Fruit fly (Drosophila melanogaster) whole organism, embryonic: Measurements from ENCODE around the gene Agpat1.
A peak's percentile ranks its signal among the peaks of the same experiment; 100 is the strongest.

Experiments
- Adf1 ChIP-seq: fragments of 200-800 bp; sonication (Bioruptor generic); IDR thresholded peaks from 2 replicates; pipeline ENCODE4 v1.3.6; 2022; ENCODE audit warnings: missing biosample characterization, missing genetic modification characterization
- Asciz ChIP-seq: fragments of 200-800 bp; sonication (Bioruptor generic); optimal IDR thresholded peaks from 2 replicates; lab custom pipeline; 2017; ENCODE audit warnings: missing biosample characterization, mild to moderate bottlenecking, missing genetic modification characterization, missing genetic modification reagents
- Atf6 ChIP-seq: fragments of 200-800 bp; sonication (Bioruptor generic); IDR thresholded peaks from 2 replicates; pipeline ENCODE4 v1.3.6; 2022; ENCODE audit warnings: missing biosample characterization, missing genetic modification characterization
- Blimp-1 ChIP-seq: fragments of 200-800 bp; sonication (Bioruptor generic); optimal IDR thresholded peaks from 3 replicates; lab custom pipeline; 2018; ENCODE audit warnings: missing biosample characterization, missing genetic modification characterization, mild to moderate bottlenecking, moderate library complexity, missing genetic modification reagents
- CG10147 ChIP-seq: fragments of 200-800 bp; sonication (Bioruptor generic); optimal IDR thresholded peaks from 2 replicates; lab custom pipeline; 2019; ENCODE audit warnings: missing biosample characterization, mild to moderate bottlenecking, missing genetic modification characterization, moderate library complexity
- CG10274 ChIP-seq: fragments of 200-800 bp; sonication (Bioruptor generic); optimal IDR thresholded peaks from 3 replicates; lab custom pipeline; 2017; ENCODE audit warnings: missing biosample characterization, mild to moderate bottlenecking, missing genetic modification characterization
- CG12219 ChIP-seq: fragments of 200-800 bp; sonication (Bioruptor generic); optimal IDR thresholded peaks from 3 replicates; lab custom pipeline; 2018; ENCODE audit warnings: missing biosample characterization, mild to moderate bottlenecking, missing genetic modification characterization
- CG12659 ChIP-seq: fragments of 200-800 bp; sonication (Bioruptor generic); optimal IDR thresholded peaks from 3 replicates; lab custom pipeline; 2017; ENCODE audit warnings: mild to moderate bottlenecking, missing biosample characterization, missing genetic modification reagents, missing genetic modification characterization
- CG16863 ChIP-seq: fragments of 200-800 bp; sonication (Bioruptor generic); optimal IDR thresholded peaks from 3 replicates; lab custom pipeline; 2016; ENCODE audit warnings: missing biosample characterization, missing genetic modification characterization
- CG17361 ChIP-seq: fragments of 200-800 bp; sonication (Bioruptor generic); IDR thresholded peaks from 3 replicates; pipeline ENCODE4 v1.3.6; 2022; ENCODE audit warnings: missing biosample characterization, missing genetic modification characterization
- CG18262 ChIP-seq: fragments of 200-800 bp; optimal IDR thresholded peaks from 3 replicates; lab custom pipeline; 2019; ENCODE audit warnings: missing biosample characterization, mild to moderate bottlenecking, missing genetic modification characterization, moderate library complexity
- CG2712 ChIP-seq: fragments of 200-800 bp; optimal IDR thresholded peaks from 3 replicates; lab custom pipeline; 2019; ENCODE audit warnings: missing biosample characterization, mild to moderate bottlenecking, missing genetic modification characterization, moderate library complexity
- CG30403 ChIP-seq: fragments of 200-800 bp; sonication (Bioruptor generic); optimal IDR thresholded peaks from 3 replicates; lab custom pipeline; 2016; ENCODE audit warnings: missing biosample characterization, missing genetic modification characterization
- CG31441 ChIP-seq: fragments of 200-800 bp; sonication (Bioruptor generic); IDR thresholded peaks from 2 replicates; pipeline ENCODE4 v1.3.6; 2022; ENCODE audit warnings: missing biosample characterization, missing genetic modification characterization
- CG32772 ChIP-seq: fragments of 200-800 bp; sonication (Bioruptor generic); IDR thresholded peaks from 2 replicates; pipeline ENCODE4 v1.3.6; 2022; ENCODE audit warnings: missing biosample characterization, missing genetic modification characterization
- CG34422 ChIP-seq: fragments of 200-800 bp; sonication (Bioruptor generic); IDR thresholded peaks from 3 replicates; pipeline ENCODE4 v1.3.6; 2022; ENCODE audit warnings: missing biosample characterization, missing genetic modification characterization
- CG7556 ChIP-seq: fragments of 200-800 bp; sonication (Bioruptor generic); optimal IDR thresholded peaks from 2 replicates; lab custom pipeline; 2017; ENCODE audit warnings: missing biosample characterization, mild to moderate bottlenecking, missing genetic modification characterization
- CG7839 ChIP-seq: fragments of 200-800 bp; sonication (Bioruptor generic); optimal IDR thresholded peaks from 3 replicates; lab custom pipeline; 2018; ENCODE audit warnings: missing biosample characterization, mild to moderate bottlenecking, missing genetic modification characterization, moderate library complexity
- CG7928 ChIP-seq: fragments of 200-800 bp; sonication (Bioruptor generic); optimal IDR thresholded peaks from 2 replicates; lab custom pipeline; 2017; ENCODE audit warnings: missing biosample characterization, mild to moderate bottlenecking, missing genetic modification characterization
- CG9437 ChIP-seq: fragments of 200-800 bp; sonication (Bioruptor generic); optimal IDR thresholded peaks from 2 replicates; lab custom pipeline; 2018; ENCODE audit warnings: missing biosample characterization, mild to moderate bottlenecking, missing genetic modification characterization
- CG9727 ChIP-seq: fragments of 200-800 bp; sonication (Bioruptor generic); optimal IDR thresholded peaks from 3 replicates; lab custom pipeline; 2017; ENCODE audit warnings: missing biosample characterization, mild to moderate bottlenecking, missing genetic modification characterization
- CHES-1-like ChIP-seq: fragments of 200-800 bp; sonication (Bioruptor generic); optimal IDR thresholded peaks from 2 replicates; lab custom pipeline; 2016; ENCODE audit warnings: missing biosample characterization, missing genetic modification characterization
- CoRest ChIP-seq: fragments of 200-800 bp; sonication (Bioruptor generic); optimal IDR thresholded peaks from 3 replicates; lab custom pipeline; 2018; ENCODE audit warnings: missing biosample characterization, mild to moderate bottlenecking, missing genetic modification characterization, moderate library complexity
- D ChIP-seq, 2 experiments: fragments of 200-800 bp in 1 of 2; fragments of >200 bp in 1 of 2; sonication (Bioruptor generic) in 1 of 2; optimal IDR thresholded peaks; 2 replicates in 1 of 2; 3 replicates in 1 of 2; lab custom pipeline; 2017; ENCODE audit warnings: mild to moderate bottlenecking in 1 of 2, missing biosample characterization in 1 of 2, missing genetic modification characterization in 1 of 2, missing genetic modification reagents in 1 of 2
- Dfd ChIP-seq, 2 experiments: fragments of >200 bp; optimal IDR thresholded peaks; 2 replicates each; lab custom pipeline; 2017; ENCODE audit warnings: missing biosample characterization in 2 of 2, missing genetic modification characterization in 2 of 2
- Dll ChIP-seq: fragments of 200-800 bp; sonication (Bioruptor generic); IDR thresholded peaks from 4 replicates; pipeline ENCODE4 v1.3.6; 2022; ENCODE audit warnings: missing biosample characterization, missing genetic modification characterization; ENCODE audit not compliant: partially characterized antibody
- Drgx ChIP-seq: fragments of 200-800 bp; sonication (Bioruptor generic); IDR thresholded peaks from 2 replicates; pipeline ENCODE4 v1.3.6; 2022; ENCODE audit warnings: missing biosample characterization, missing genetic modification characterization
- Ets65A ChIP-seq: fragments of 200-800 bp; sonication (Bioruptor generic); peaks from one replicate; lab custom pipeline; 2016; ENCODE audit warnings: missing biosample characterization, missing genetic modification characterization
- HLH3B ChIP-seq: fragments of 200-800 bp; sonication (Bioruptor generic); IDR thresholded peaks from 2 replicates; pipeline ENCODE4 v1.3.6; 2022; ENCODE audit warnings: missing biosample characterization, missing genetic modification characterization
- Hr51 ChIP-seq, 2 experiments: fragments of 200-800 bp; sonication (Bioruptor generic); optimal IDR thresholded peaks; 2 replicates in 1 of 2; 3 replicates in 1 of 2; lab custom pipeline; 2016 to 2018; ENCODE audit warnings: missing biosample characterization in 2 of 2, missing genetic modification characterization in 2 of 2, mild to moderate bottlenecking in 1 of 2, moderate library complexity in 1 of 2
- Hsf ChIP-seq: fragments of 200-800 bp; sonication (Bioruptor generic); optimal IDR thresholded peaks from 3 replicates; lab custom pipeline; 2016; ENCODE audit warnings: missing biosample characterization, missing genetic modification characterization
- NC2β ChIP-seq: fragments of 200-800 bp; sonication (Bioruptor generic); optimal IDR thresholded peaks from 2 replicates; lab custom pipeline; 2016; ENCODE audit warnings: missing biosample characterization, missing genetic modification characterization
- cg ChIP-seq: fragments of 200-800 bp; sonication (Bioruptor generic); optimal IDR thresholded peaks from 3 replicates; lab custom pipeline; 2019; ENCODE audit warnings: missing biosample characterization, mild to moderate bottlenecking, missing genetic modification characterization, moderate library complexity
- chinmo ChIP-seq: fragments of 200-800 bp; sonication (Bioruptor generic); IDR thresholded peaks from 4 replicates; pipeline ENCODE4 v1.3.6; 2022; ENCODE audit warnings: missing biosample characterization, missing genetic modification characterization; ENCODE audit not compliant: partially characterized antibody
- crol ChIP-seq: fragments of 200-800 bp; sonication (Bioruptor generic); IDR thresholded peaks from 2 replicates; pipeline ENCODE4 v1.3.6; 2022; ENCODE audit warnings: missing biosample characterization, missing genetic modification characterization
- dmrt11E ChIP-seq: fragments of 200-800 bp; sonication (Bioruptor generic); optimal IDR thresholded peaks from 3 replicates; lab custom pipeline; 2018; ENCODE audit warnings: missing biosample characterization, mild to moderate bottlenecking, missing genetic modification characterization, moderate library complexity
- fd96Cb ChIP-seq: fragments of 200-800 bp; sonication (Bioruptor generic); optimal IDR thresholded peaks from 2 replicates; lab custom pipeline; 2018; ENCODE audit warnings: missing biosample characterization, mild to moderate bottlenecking, missing genetic modification characterization, moderate library complexity
- gem ChIP-seq: fragments of 200-800 bp; sonication (Bioruptor generic); optimal IDR thresholded peaks from 2 replicates; lab custom pipeline; 2019; ENCODE audit warnings: missing biosample characterization, mild to moderate bottlenecking, missing genetic modification characterization, moderate library complexity
- grau ChIP-seq: fragments of 200-800 bp; optimal IDR thresholded peaks from 3 replicates; lab custom pipeline; 2019; ENCODE audit warnings: missing biosample characterization, mild to moderate bottlenecking, missing genetic modification characterization, moderate library complexity
- mirr ChIP-seq: fragments of 200-800 bp; sonication (Bioruptor generic); optimal IDR thresholded peaks from 3 replicates; lab custom pipeline; 2018; ENCODE audit warnings: missing biosample characterization, mild to moderate bottlenecking, missing genetic modification characterization
- nom ChIP-seq: fragments of 200-800 bp; sonication (Bioruptor generic); optimal IDR thresholded peaks from 2 replicates; lab custom pipeline; 2017; ENCODE audit warnings: missing biosample characterization, missing genetic modification characterization, mild to moderate bottlenecking, moderate library complexity, missing genetic modification reagents
- phol ChIP-seq: fragments of 200-800 bp; sonication (Bioruptor generic); optimal IDR thresholded peaks from 3 replicates; lab custom pipeline; 2018; ENCODE audit warnings: missing biosample characterization, mild to moderate bottlenecking, missing genetic modification characterization, moderate library complexity
- pum ChIP-seq: fragments of 200-800 bp; sonication (Bioruptor generic); optimal IDR thresholded peaks from 2 replicates; lab custom pipeline; 2016; ENCODE audit warnings: missing biosample characterization, missing genetic modification characterization
- pzg ChIP-seq: fragments of 200-800 bp; sonication (Bioruptor generic); optimal IDR thresholded peaks from 3 replicates; lab custom pipeline; 2018; ENCODE audit warnings: missing biosample characterization, mild to moderate bottlenecking, missing genetic modification characterization, moderate library complexity
- ro ChIP-seq: fragments of 200-800 bp; sonication (Bioruptor generic); IDR thresholded peaks from 2 replicates; pipeline ENCODE4 v1.3.6; 2022; ENCODE audit warnings: missing biosample characterization, missing genetic modification characterization
- sd ChIP-seq: fragments of 200-800 bp; sonication (Bioruptor generic); optimal IDR thresholded peaks from 3 replicates; lab custom pipeline; 2018; ENCODE audit warnings: missing biosample characterization, mild to moderate bottlenecking, missing genetic modification characterization, moderate library complexity
- sens ChIP-seq: fragments of 200-800 bp; sonication (Bioruptor generic); peaks from one replicate; lab custom pipeline; 2016; ENCODE audit warnings: missing biosample characterization, missing genetic modification characterization

The Agpat1 gene

dm6 chrX:12724287-12725186, 40.5 kb upstream of the Agpat1 start:
- TF ChIP-seq ro (GFP tag; lab: Robert Waterston, UW) = no peak
- no peak for TF ChIP-seq NC2β
- TF ChIP-seq crol = peak; percentile 94
- TF ChIP-seq Dll = 0 out of 4 replicates have a peak, but pooled peaks have one; percentile 26
- TF ChIP-seq gem (tag; lab: Kevin White, UChicago) = peak; percentile 47
- TF ChIP-seq CG18262 (tag; lab: Kevin White, UChicago) = peak; percentile 67
- TF ChIP-seq CG16863 (GFP tag; lab: Kevin White, UChicago) = peak; percentile 1
- peak; percentile 45 for TF ChIP-seq Drgx (GFP tag; lab: Robert Waterston, UW)
- TF ChIP-seq dmrt11E (tag; lab: Kevin White, UChicago) = peak; percentile 28
- TF ChIP-seq CG32772 = peak; percentile 48
- TF ChIP-seq CG10274 = no peak
- TF ChIP-seq CG2712 = peak; percentile 23
- peak; percentile 74 for TF ChIP-seq cg
- TF ChIP-seq Dfd (GFP tag; optimal IDR thresholded peaks at IDR 0.05; lab: Kevin White, UChicago) = no peak
- TF ChIP-seq Ets65A (GFP tag; lab: Kevin White, UChicago) = peak; percentile 50
- TF ChIP-seq Hsf (GFP tag; lab: Kevin White, UChicago) = peak; percentile 26
- 0 out of 2 replicates have a peak, but pooled peaks have one; percentile 15 for TF ChIP-seq HLH3B (GFP tag; lab: Robert Waterston, UW)
- TF ChIP-seq CG12659 (GFP tag; lab: Kevin White, UChicago) = peak; percentile 25
- no peak for TF ChIP-seq Atf6 (GFP tag; lab: Robert Waterston, UW)
- TF ChIP-seq CoRest = peak; percentile 47
- peak; percentile 54 for TF ChIP-seq phol (tag; lab: Kevin White, UChicago)
- no peak for TF ChIP-seq pzg (GFP tag; lab: Kevin White, UChicago)
- TF ChIP-seq nom = peak; percentile 71
- peak; percentile 41 for TF ChIP-seq fd96Cb (tag; lab: Kevin White, UChicago)
- TF ChIP-seq mirr (GFP tag; lab: Kevin White, UChicago) = peak; percentile 26
- peak; percentile 23 for TF ChIP-seq grau
- no peak for TF ChIP-seq CG34422
- peak; percentile 25 for TF ChIP-seq CG10147
- peak; percentile 91 for TF ChIP-seq chinmo (GFP tag; lab: Robert Waterston, UW)
- TF ChIP-seq Adf1 = peak; percentile 34
- no peak for TF ChIP-seq CHES-1-like (GFP tag; lab: Kevin White, UChicago)
- TF ChIP-seq CG7556 = peak; percentile 64
- TF ChIP-seq CG9437 = peak; percentile 52
- peak; percentile 7 for TF ChIP-seq CG12219
- peak; percentile 35 for TF ChIP-seq Asciz (GFP tag; lab: Kevin White, UChicago)
- TF ChIP-seq sd (tag; lab: Kevin White, UChicago) = peak; percentile 48
- TF ChIP-seq pum (GFP tag; lab: Kevin White, UChicago) = peak; percentile 5
- no peak for TF ChIP-seq D (optimal IDR thresholded peaks at IDR 0.05; lab: Kevin White, UChicago)
- TF ChIP-seq D (GFP tag; optimal IDR thresholded peaks at IDR 0.05; lab: Kevin White, UChicago) = peak; percentile 19
- peak; percentile 82 for TF ChIP-seq sens (GFP tag; lab: Kevin White, UChicago)
- peak; percentile 38 for TF ChIP-seq CG30403
- TF ChIP-seq Blimp-1 = peak; percentile 3
- TF ChIP-seq CG31441 (GFP tag; lab: Robert Waterston, UW) = peak; percentile 50
- TF ChIP-seq Hr51 (GFP tag; optimal IDR thresholded peaks at IDR 0.05; lab: Kevin White, UChicago) = peak in 1 of 2 experiments; percentile 52
- TF ChIP-seq CG7928 (GFP tag; lab: Kevin White, UChicago) = no peak
- peak; percentile 50 for TF ChIP-seq CG9727
- peak; percentile 19 for TF ChIP-seq CG7839 (tag; lab: Kevin White, UChicago)
- peak; percentile 74 for TF ChIP-seq CG17361
